Fruit fly (Drosophila melanogaster): ENCODE results near the gene IntS12.

The IntS12 gene

dm6 chr3R:26846446-26846845 lies 16.7 kb upstream of the IntS12 start (continued):
- TF ChIP-seq dysf (GFP tag; IDR thresholded peaks at IDR 0.05) (peak; percentile 26; the same call in 1 of the 3 replicates), ro (GFP tag; IDR thresholded peaks at IDR 0.05) (no peak), CG11456 (GFP tag; IDR thresholded peaks at IDR 0.05) (no peak), hb (GFP tag; IDR thresholded peaks at IDR 0.05; ENCODE audit: partially characterized antibody) (no peak), unc-4 (GFP tag; IDR thresholded peaks at IDR 0.05; ENCODE audit: partially characterized antibody) (no peak), Hmr (GFP tag; optimal IDR thresholded peaks at IDR 0.05) (peak; percentile 4), CG4854 (GFP tag; optimal IDR thresholded peaks at IDR 0.05) (no peak), fru (optimal IDR thresholded peaks at IDR 0.05) (no peak), CG14441 (GFP tag; IDR thresholded peaks at IDR 0.05) (no peak), corto (GFP tag; optimal IDR thresholded peaks at IDR 0.05) (no peak), Taf1 (GFP tag; IDR thresholded peaks at IDR 0.05) (no peak), Nf-YC (tag; optimal IDR thresholded peaks at IDR 0.05) (no peak), sna (GFP tag; IDR thresholded peaks at IDR 0.05; ENCODE audit: partially characterized antibody) (no peak), Fer1 (GFP tag; optimal IDR thresholded peaks at IDR 0.05) (no peak)

dm6 chr3R:26853699-26854098 lies 9.5 kb upstream of the IntS12 start:
- TF ChIP-seq Hmr (GFP tag; optimal IDR thresholded peaks at IDR 0.05) (peak; percentile 25), corto (GFP tag; optimal IDR thresholded peaks at IDR 0.05) (no peak), CG15073 (GFP tag; optimal IDR thresholded peaks at IDR 0.05) (no peak), Poxn (GFP tag; IDR thresholded peaks at IDR 0.05) (no peak), repo (GFP tag; optimal IDR thresholded peaks at IDR 0.05) (no peak), bsh (GFP tag; optimal IDR thresholded peaks at IDR 0.05) (peak in 1 of 2 experiments; percentile 1), wdn (GFP tag; IDR thresholded peaks at IDR 0.05) (no peak), ken (GFP tag; IDR thresholded peaks at IDR 0.05) (no peak; the same call in 2 of the 3 replicates), ttk (GFP tag; IDR thresholded peaks at IDR 0.05) (peak; percentile 30; the same call in 1 of the 2 replicates), trh (GFP tag; optimal IDR thresholded peaks at IDR 0.05) (no peak), CG8765 (GFP tag; IDR thresholded peaks at IDR 0.05) (no peak), CG10321 (GFP tag; IDR thresholded peaks at IDR 0.05) (no peak), Hr39 (optimal IDR thresholded peaks at IDR 0.05) (no peak), ci (GFP tag; IDR thresholded peaks at IDR 0.05) (peak; percentile 60; the same call in 1 of the 3 replicates), cg (GFP tag; optimal IDR thresholded peaks at IDR 0.05) (no peak), Nf-YC (tag; optimal IDR thresholded peaks at IDR 0.05) (no peak), ftz-f1 (GFP tag; optimal IDR thresholded peaks at IDR 0.05) (no peak), CG16863 (GFP tag; optimal IDR thresholded peaks at IDR 0.05) (peak; percentile 26), Chrac-16 (GFP tag; optimal IDR thresholded peaks at IDR 0.05) (no peak), unc-4 (GFP tag; IDR thresholded peaks at IDR 0.05; ENCODE audit: partially characterized antibody) (no peak), Dip2 (GFP tag; IDR thresholded peaks at IDR 0.05) (no peak), btn (GFP tag; optimal IDR thresholded peaks at IDR 0.05) (no peak), hbn (GFP tag; IDR thresholded peaks at IDR 0.05; ENCODE audit: partially characterized antibody) (no peak), BEAF-32 (GFP tag; optimal IDR thresholded peaks at IDR 0.05) (no peak), Sry-δ (GFP tag; optimal IDR thresholded peaks at IDR 0.05) (no peak), CG12299 (tag; optimal IDR thresholded peaks at IDR 0.05) (no peak), Elba2 (GFP tag; optimal IDR thresholded peaks at IDR 0.05) (no peak), CG14014 (GFP tag; IDR thresholded peaks at IDR 0.05) (peak; percentile 45; the same call in 1 of the 2 replicates), sens-2 (GFP tag; IDR thresholded peaks at IDR 0.05) (no peak), CG1603 (tag; optimal IDR thresholded peaks at IDR 0.05) (peak; percentile 5), Optix (GFP tag; IDR thresholded peaks at IDR 0.05) (0 out of 3 replicates have a peak, but pooled peaks have one; percentile 9), Camta (GFP tag; optimal IDR thresholded peaks at IDR 0.05) (no peak), Dip3 (GFP tag; optimal IDR thresholded peaks at IDR 0.05) (no peak), CTCF (GFP tag; optimal IDR thresholded peaks at IDR 0.05) (no peak), CG18619 (GFP tag; optimal IDR thresholded peaks at IDR 0.05) (no peak), jumu (GFP tag; optimal IDR thresholded peaks at IDR 0.05) (peak; percentile 4), CG4617 (GFP tag; optimal IDR thresholded peaks at IDR 0.05; ENCODE audit: borderline replicate concordance) (no peak), CG9215 (GFP tag; IDR thresholded peaks at IDR 0.05) (0 out of 2 replicates have a peak, but pooled peaks have one; percentile 27), CG10267 (tag; optimal IDR thresholded peaks at IDR 0.05) (no peak), hb (GFP tag; IDR thresholded peaks at IDR 0.05; ENCODE audit: partially characterized antibody) (no peak), CG33557 (GFP tag; optimal IDR thresholded peaks at IDR 0.05) (no peak), CG42726 (GFP tag; IDR thresholded peaks at IDR 0.05; ENCODE audit: partially characterized antibody) (no peak)

Measured in whole organism, embryonic.